Fruit fly (Drosophila melanogaster) whole organism, embryonic: ENCODE measurements around the gene CG34429.

Experiments used
- Awh ChIP-seq: fragments of 200-800 bp; sonication (Bioruptor generic); IDR thresholded peaks from 2 replicates; pipeline ENCODE4, ENCODE4 v1.3.6; 2022; ENCODE audit warnings: missing biosample characterization, missing genetic modification characterization
- B-H1 ChIP-seq: fragments of 200-800 bp; sonication (Bioruptor generic); IDR thresholded peaks from 3 replicates; pipeline ENCODE4 v1.3.6; 2022; ENCODE audit warnings: missing biosample characterization, missing genetic modification characterization
- CG11093 ChIP-seq: fragments of 200-800 bp; sonication (Bioruptor generic); IDR thresholded peaks from 3 replicates; pipeline ENCODE4 v1.3.6; 2022; ENCODE audit warnings: missing biosample characterization, missing genetic modification characterization
- CG11398 ChIP-seq: fragments of 200-800 bp; sonication (Bioruptor generic); optimal IDR thresholded peaks from 2 replicates; lab custom pipeline; 2016; ENCODE audit warnings: missing biosample characterization, missing genetic modification characterization
- CG11456 ChIP-seq: fragments of 200-800 bp; sonication (Bioruptor generic); IDR thresholded peaks from 3 replicates; pipeline ENCODE4 v1.3.6; 2022; ENCODE audit warnings: missing biosample characterization, missing genetic modification characterization
- CG12236 ChIP-seq: fragments of 200-800 bp; sonication (Bioruptor generic); optimal IDR thresholded peaks from 2 replicates; lab custom pipeline; 2016; ENCODE audit warnings: missing biosample characterization, missing genetic modification characterization
- CG14050 ChIP-seq: fragments of 200-800 bp; sonication (Bioruptor generic); IDR thresholded peaks from 3 replicates; pipeline ENCODE4 v1.3.6; 2022; ENCODE audit warnings: missing biosample characterization, missing genetic modification characterization
- CG17361 ChIP-seq: fragments of 200-800 bp; sonication (Bioruptor generic); IDR thresholded peaks from 3 replicates; pipeline ENCODE4 v1.3.6; 2022; ENCODE audit warnings: missing biosample characterization, missing genetic modification characterization
- CG18262 ChIP-seq: fragments of 200-800 bp; optimal IDR thresholded peaks from 3 replicates; lab custom pipeline; 2019; ENCODE audit warnings: missing biosample characterization, mild to moderate bottlenecking, missing genetic modification characterization, moderate library complexity
- CG18476 ChIP-seq: fragments of 200-800 bp; sonication (Bioruptor generic); optimal IDR thresholded peaks from 2 replicates; lab custom pipeline; 2016; ENCODE audit warnings: missing biosample characterization, mild to moderate bottlenecking, missing genetic modification characterization
- CG18599 ChIP-seq: fragments of 200-800 bp; sonication (Bioruptor generic); optimal IDR thresholded peaks from 3 replicates; lab custom pipeline; 2017; ENCODE audit warnings: missing biosample characterization, missing genetic modification characterization, mild to moderate bottlenecking, moderate library complexity, missing genetic modification reagents
- CG18764 ChIP-seq: fragments of 200-800 bp; sonication (Bioruptor generic); optimal IDR thresholded peaks from 3 replicates; lab custom pipeline; 2016; ENCODE audit warnings: missing biosample characterization, missing genetic modification characterization
- CG2678 ChIP-seq: fragments of 200-800 bp; sonication (Bioruptor generic); optimal IDR thresholded peaks from 3 replicates; lab custom pipeline; 2019; ENCODE audit warnings: missing biosample characterization, mild to moderate bottlenecking, missing genetic modification characterization, moderate library complexity
- CG31441 ChIP-seq: fragments of 200-800 bp; sonication (Bioruptor generic); IDR thresholded peaks from 2 replicates; pipeline ENCODE4 v1.3.6; 2022; ENCODE audit warnings: missing biosample characterization, missing genetic modification characterization
- CG4854 ChIP-seq: fragments of 200-800 bp; sonication (Bioruptor generic); optimal IDR thresholded peaks from 2 replicates; lab custom pipeline; 2016; ENCODE audit warnings: missing biosample characterization, missing genetic modification characterization, inconsistent platforms
- CG6175 ChIP-seq: fragments of 200-800 bp; sonication (Bioruptor generic); IDR thresholded peaks from 3 replicates; pipeline ENCODE4 v1.3.6; 2022; ENCODE audit warnings: missing biosample characterization, missing genetic modification characterization
- CG7786 ChIP-seq: fragments of 200-800 bp; sonication (Bioruptor generic); optimal IDR thresholded peaks from 2 replicates; lab custom pipeline; 2016; ENCODE audit warnings: missing biosample characterization, missing genetic modification characterization
- CG8359 ChIP-seq: fragments of 200-800 bp; sonication (Bioruptor generic); optimal IDR thresholded peaks from 2 replicates; lab custom pipeline; 2017; ENCODE audit warnings: missing biosample characterization, mild to moderate bottlenecking, missing genetic modification characterization, borderline replicate concordance
- CG9609 ChIP-seq: fragments of 200-800 bp; sonication (Bioruptor generic); optimal IDR thresholded peaks from 3 replicates; lab custom pipeline; 2016; ENCODE audit warnings: missing biosample characterization, missing genetic modification characterization
- CG9876 ChIP-seq: fragments of 200-800 bp; sonication (Bioruptor generic); optimal IDR thresholded peaks from 2 replicates; lab custom pipeline; 2016; ENCODE audit warnings: missing biosample characterization, missing genetic modification characterization
- Drgx ChIP-seq: fragments of 200-800 bp; sonication (Bioruptor generic); IDR thresholded peaks from 2 replicates; pipeline ENCODE4 v1.3.6; 2022; ENCODE audit warnings: missing biosample characterization, missing genetic modification characterization
- Ets65A ChIP-seq: fragments of 200-800 bp; sonication (Bioruptor generic); peaks from one replicate; lab custom pipeline; 2016; ENCODE audit warnings: missing biosample characterization, missing genetic modification characterization
- Fer3 ChIP-seq: fragments of 200-800 bp; sonication (Bioruptor generic); optimal IDR thresholded peaks from 2 replicates; lab custom pipeline; 2018; ENCODE audit warnings: missing biosample characterization, mild to moderate bottlenecking, missing genetic modification characterization, moderate library complexity
- Hr78 ChIP-seq, 2 experiments: fragments of 200-800 bp in 1 of 2; fragments of >200 bp in 1 of 2; sonication (Bioruptor generic) in 1 of 2; optimal IDR thresholded peaks; 2 replicates each; lab custom pipeline; 2017 to 2019; ENCODE audit warnings: missing biosample characterization in 2 of 2, missing genetic modification characterization in 2 of 2, mild to moderate bottlenecking in 1 of 2, moderate library complexity in 1 of 2
- Jarid2 ChIP-seq: fragments of 200-800 bp; sonication (Bioruptor generic); optimal IDR thresholded peaks from 3 replicates; lab custom pipeline; 2017; ENCODE audit warnings: mild to moderate bottlenecking, missing biosample characterization, missing genetic modification reagents, missing genetic modification characterization
- Lpt ChIP-seq: fragments of >200 bp; optimal IDR thresholded peaks from 2 replicates; lab custom pipeline; 2018; ENCODE audit warnings: missing biosample characterization, missing genetic modification characterization
- Ravus ChIP-seq: fragments of 200-800 bp; sonication (Bioruptor generic); IDR thresholded peaks from 2 replicates; pipeline ENCODE4 v1.3.6; 2022; ENCODE audit warnings: missing biosample characterization, missing genetic modification characterization
- Six4 ChIP-seq: fragments of 200-800 bp; sonication (Bioruptor generic); optimal IDR thresholded peaks from 2 replicates; lab custom pipeline; 2016; ENCODE audit warnings: missing biosample characterization, missing genetic modification characterization
- bbx ChIP-seq: fragments of 200-800 bp; sonication (Bioruptor generic); IDR thresholded peaks from 2 replicates; pipeline ENCODE4 v1.3.6; 2022; ENCODE audit warnings: missing biosample characterization, missing genetic modification characterization; ENCODE audit not compliant: partially characterized antibody
- cas ChIP-seq: fragments of 200-800 bp; sonication (Bioruptor generic); IDR thresholded peaks from 2 replicates; pipeline ENCODE4 v1.3.6; 2022; ENCODE audit warnings: missing biosample characterization, missing genetic modification characterization
- da ChIP-seq: fragments of 200-800 bp; sonication (Bioruptor generic); optimal IDR thresholded peaks from 2 replicates; lab custom pipeline; 2016; ENCODE audit warnings: missing biosample characterization, missing genetic modification characterization
- ems ChIP-seq: fragments of 200-800 bp; sonication (Bioruptor generic); optimal IDR thresholded peaks from 3 replicates; lab custom pipeline; 2016; ENCODE audit warnings: missing biosample characterization, missing genetic modification characterization
- esg ChIP-seq: fragments of 200-800 bp; sonication (Bioruptor generic); conservative IDR thresholded peaks from 2 replicates; pipeline ENCODE4 v1.3.6; 2022; ENCODE audit warnings: missing biosample characterization, missing genetic modification characterization
- gt ChIP-seq: fragments of 200-800 bp; sonication (Bioruptor generic); IDR thresholded peaks from 2 replicates; pipeline ENCODE4 v1.3.6; 2022; ENCODE audit warnings: missing biosample characterization, missing genetic modification characterization
- hbn ChIP-seq: fragments of 200-800 bp; sonication (Bioruptor generic); IDR thresholded peaks from 2 replicates; pipeline ENCODE4 v1.3.6; 2022; ENCODE audit warnings: missing biosample characterization, missing genetic modification characterization; ENCODE audit not compliant: partially characterized antibody
- jing ChIP-seq: fragments of 200-800 bp; sonication (Bioruptor generic); optimal IDR thresholded peaks from 2 replicates; lab custom pipeline; 2018; ENCODE audit warnings: missing biosample characterization, mild to moderate bottlenecking, missing genetic modification characterization
- lola ChIP-seq, 3 experiments: fragments of >200 bp in 2 of 3; fragments of 200-800 bp in 1 of 3; sonication (Bioruptor generic) in 1 of 3; optimal IDR thresholded peaks; 2 replicates each; lab custom pipeline; 2017 to 2019; ENCODE audit warnings: missing biosample characterization in 3 of 3, missing genetic modification characterization in 3 of 3, mild to moderate bottlenecking in 1 of 3, moderate library complexity in 1 of 3
- lov ChIP-seq, 2 experiments: fragments of 200-800 bp in 1 of 2; fragments of >200 bp in 1 of 2; sonication (Bioruptor generic) in 1 of 2; IDR thresholded peaks in 1 of 2; optimal IDR thresholded peaks in 1 of 2; 2 replicates in 1 of 2; 3 replicates in 1 of 2; pipeline versions ENCODE4 v1.3.6 to Lab custom; 2017 to 2022; ENCODE audit warnings: missing biosample characterization in 1 of 2, missing genetic modification characterization in 1 of 2
- nau ChIP-seq: fragments of 200-800 bp; sonication (Bioruptor generic); optimal IDR thresholded peaks from 3 replicates; lab custom pipeline; 2017; ENCODE audit warnings: missing biosample characterization, mild to moderate bottlenecking, missing genetic modification characterization, missing genetic modification reagents
- prd ChIP-seq, 3 experiments: fragments of >200 bp in 2 of 3; fragments of 200-800 bp in 1 of 3; sonication (Bioruptor generic) in 1 of 3; optimal IDR thresholded peaks in 2 of 3; IDR thresholded peaks in 1 of 3; 2 replicates in 2 of 3; 3 replicates in 1 of 3; pipeline versions ENCODE4 v1.3.6 to Lab custom; 2017 to 2022; ENCODE audit warnings: missing biosample characterization in 1 of 3, missing genetic modification characterization in 1 of 3
- psq ChIP-seq: fragments of 200-800 bp; sonication (Bioruptor generic); optimal IDR thresholded peaks from 2 replicates; lab custom pipeline; 2017; ENCODE audit warnings: missing biosample characterization, missing genetic modification characterization
- sc ChIP-seq, 3 experiments: fragments of >200 bp in 2 of 3; fragments of 200-800 bp in 1 of 3; sonication (Bioruptor generic) in 1 of 3; optimal IDR thresholded peaks; 2 replicates in 2 of 3; 3 replicates in 1 of 3; lab custom pipeline; 2017; ENCODE audit warnings: mild to moderate bottlenecking in 1 of 3, missing biosample characterization in 1 of 3, missing genetic modification characterization in 1 of 3, missing genetic modification reagents in 1 of 3
- shn ChIP-seq: fragments of 200-800 bp; sonication (Bioruptor generic); optimal IDR thresholded peaks from 3 replicates; lab custom pipeline; 2016; ENCODE audit warnings: missing biosample characterization, missing genetic modification characterization
- tap ChIP-seq: fragments of 200-800 bp; optimal IDR thresholded peaks from 3 replicates; lab custom pipeline; 2019; ENCODE audit warnings: missing biosample characterization, mild to moderate bottlenecking, missing genetic modification characterization, moderate library complexity
- trem ChIP-seq: fragments of 200-800 bp; optimal IDR thresholded peaks from 3 replicates; lab custom pipeline; 2019; ENCODE audit warnings: missing biosample characterization, mild to moderate bottlenecking, missing genetic modification characterization, moderate library complexity
- ttk ChIP-seq: fragments of 200-800 bp; sonication (Bioruptor generic); IDR thresholded peaks from 2 replicates; pipeline ENCODE4 v2.1.2; 2022; ENCODE audit warnings: missing biosample characterization, missing genetic modification characterization
- zen ChIP-seq: fragments of 200-800 bp; sonication (Bioruptor generic); optimal IDR thresholded peaks from 3 replicates; lab custom pipeline; 2018; ENCODE audit warnings: missing biosample characterization, mild to moderate bottlenecking, missing genetic modification characterization, moderate library complexity
- zf30C ChIP-seq: fragments of 200-800 bp; sonication (Bioruptor generic); optimal IDR thresholded peaks from 3 replicates; lab custom pipeline; 2018; ENCODE audit warnings: missing biosample characterization, mild to moderate bottlenecking, missing genetic modification characterization

Gene CG34429

dm6 chr3L:13017803-13018324, 45.0 kb upstream of the CG34429 start, which contains the start of the genes mRpL20 and Icmt (continued):
- TF ChIP-seq psq (GFP tag; lab: Kevin White, UChicago), result peak; percentile 78
- no peak for TF ChIP-seq CG12236 (GFP tag; lab: Kevin White, UChicago)
- peak; percentile 96 for TF ChIP-seq Drgx (GFP tag; lab: Robert Waterston, UW)
- no peak for TF ChIP-seq lov (optimal IDR thresholded peaks at IDR 0.05; lab: Kevin White, UChicago)
- peak; percentile 91 for TF ChIP-seq lov (GFP tag; IDR thresholded peaks at IDR 0.05; lab: Robert Waterston, UW)
- TF ChIP-seq CG8359 (GFP tag; lab: Kevin White, UChicago), result peak; percentile 25
- TF ChIP-seq lola (GFP tag; optimal IDR thresholded peaks at IDR 0.05; lab: Kevin White, UChicago), result peak in 1 of 3 experiments; percentile 85
- TF ChIP-seq da, result no peak
- TF ChIP-seq CG17361, result peak; percentile 98
- no peak for TF ChIP-seq Lpt (GFP tag; lab: Kevin White, UChicago)
- TF ChIP-seq Hr78 (GFP tag; optimal IDR thresholded peaks at IDR 0.05; lab: Kevin White, UChicago), result peak in 1 of 2 experiments; percentile 60
- peak; percentile 90 for TF ChIP-seq B-H1 (GFP tag; lab: Robert Waterston, UW)
- TF ChIP-seq Fer3 (tag; lab: Kevin White, UChicago), result peak; percentile 91
- peak; percentile 86 for TF ChIP-seq CG18599 (GFP tag; lab: Kevin White, UChicago)
- TF ChIP-seq tap (tag; lab: Kevin White, UChicago), result peak; percentile 88
- peak; percentile 82 for TF ChIP-seq jing
- no peak for TF ChIP-seq prd (optimal IDR thresholded peaks at IDR 0.05; lab: Kevin White, UChicago)
- TF ChIP-seq prd (GFP tag; IDR thresholded peaks at IDR 0.05; lab: Robert Waterston, UW), result peak; percentile 99
- peak; percentile 59 for TF ChIP-seq nau (GFP tag; lab: Kevin White, UChicago)
- peak; percentile 66 for TF ChIP-seq CG18476 (GFP tag; lab: Kevin White, UChicago)
- TF ChIP-seq Ravus (GFP tag; lab: Robert Waterston, UW), result peak; percentile 90
- TF ChIP-seq Ets65A (GFP tag; lab: Kevin White, UChicago), result no peak
- TF ChIP-seq CG7786 (GFP tag; lab: Kevin White, UChicago), result peak; percentile 33
- peak; percentile 27 for TF ChIP-seq Jarid2 (GFP tag; lab: Kevin White, UChicago)
- TF ChIP-seq sc (optimal IDR thresholded peaks at IDR 0.05; lab: Kevin White, UChicago), result no peak
- TF ChIP-seq sc (GFP tag; optimal IDR thresholded peaks at IDR 0.05; lab: Kevin White, UChicago), result peak; percentile 81
- peak; percentile 95 for TF ChIP-seq CG14050 (GFP tag; lab: Robert Waterston, UW)
- TF ChIP-seq cas, result peak; percentile 92
- TF ChIP-seq CG4854 (GFP tag; lab: Kevin White, UChicago), result no peak
- peak; percentile 98 for TF ChIP-seq ttk
- TF ChIP-seq trem (tag; lab: Kevin White, UChicago), result peak; percentile 73
- TF ChIP-seq CG2678 (tag; lab: Kevin White, UChicago), result peak; percentile 94
- no peak for TF ChIP-seq CG11398 (GFP tag; lab: Kevin White, UChicago)
- no peak for TF ChIP-seq CG9609 (GFP tag; lab: Kevin White, UChicago)
- TF ChIP-seq CG18262 (tag; lab: Kevin White, UChicago), result peak; percentile 93
- no peak for TF ChIP-seq shn
- peak; percentile 73 for TF ChIP-seq ems (GFP tag; lab: Kevin White, UChicago)
- peak; percentile 56 for TF ChIP-seq CG18764
- peak; percentile 75 for TF ChIP-seq bbx (GFP tag; lab: Robert Waterston, UW)
- no peak for TF ChIP-seq CG9876 (GFP tag; lab: Kevin White, UChicago)
- peak; percentile 78 for TF ChIP-seq zen (tag; lab: Kevin White, UChicago)
- TF ChIP-seq CG6175 (GFP tag; lab: Robert Waterston, UW), result peak; percentile 93
- peak; percentile 89 for TF ChIP-seq esg
- peak; percentile 85 for TF ChIP-seq Six4 (GFP tag; lab: Kevin White, UChicago)
- peak; percentile 58 for TF ChIP-seq hbn (GFP tag; lab: Robert Waterston, UW)
- TF ChIP-seq Awh (GFP tag; lab: Robert Waterston, UW), result peak; percentile 98
- peak; percentile 96 for TF ChIP-seq CG11456 (GFP tag; lab: Robert Waterston, UW)
- peak; percentile 93 for TF ChIP-seq gt
- TF ChIP-seq zf30C (GFP tag; lab: Kevin White, UChicago), result no peak
- TF ChIP-seq CG31441 (GFP tag; lab: Robert Waterston, UW), result peak; percentile 95
- peak; percentile 94 for TF ChIP-seq CG11093 (GFP tag; lab: Robert Waterston, UW)
